Worm (Caenorhabditis elegans) whole organism, L2 larva: ENCODE data around the gene F10D7.4.

Source experiments
- C34F6.9 ChIP-seq: fragments of 150-350 bp; optimal IDR thresholded peaks from 2 replicates; lab custom pipeline; 2014; ENCODE audit warnings: missing biosample characterization, missing genetic modification characterization
- Y55F3AM.14 ChIP-seq: fragments of 200-800 bp; sonication (Bioruptor generic); optimal IDR thresholded peaks from 2 replicates; lab custom pipeline; 2018; ENCODE audit warnings: mild to moderate bottlenecking, missing genetic modification characterization, missing compliant biosample characterization
- ZK546.5 ChIP-seq: sonication (generic microtip); optimal IDR thresholded peaks from 2 replicates; lab custom pipeline; 2017; ENCODE audit warnings: missing biosample characterization, missing genetic modification characterization
- alr-1 ChIP-seq: fragments of 150-350 bp; optimal IDR thresholded peaks from 2 replicates; lab custom pipeline; 2014; ENCODE audit warnings: missing biosample characterization, missing genetic modification characterization
- ama-1 ChIP-seq: fragments of 150-350 bp; optimal IDR thresholded peaks from 2 replicates; lab custom pipeline; 2018; ENCODE audit warnings: inconsistent platforms
- blmp-1 ChIP-seq: sonication (generic microtip); optimal IDR thresholded peaks from 2 replicates; lab custom pipeline; 2017; ENCODE audit warnings: missing genetic modification characterization, mild to moderate bottlenecking, missing compliant biosample characterization, antibody characterized with exemption, moderate library complexity; ENCODE audit not compliant: insufficient read depth
- ceh-82 ChIP-seq: fragments of 150-350 bp; optimal IDR thresholded peaks from 2 replicates; lab custom pipeline; 2014; ENCODE audit warnings: missing biosample characterization, missing genetic modification characterization
- elt-1 ChIP-seq: fragments of 150-350 bp; optimal IDR thresholded peaks from 2 replicates; lab custom pipeline; 2014; ENCODE audit warnings: missing biosample characterization, missing genetic modification characterization
- elt-3 ChIP-seq: sonication (generic microtip); optimal IDR thresholded peaks from 2 replicates; lab custom pipeline; 2017; ENCODE audit warnings: missing biosample characterization, missing genetic modification characterization
- fos-1 ChIP-seq: fragments of 150-350 bp; optimal IDR thresholded peaks from 2 replicates; lab custom pipeline; 2014; ENCODE audit warnings: missing biosample characterization, missing genetic modification characterization
- gmeb-1 ChIP-seq: fragments of 150-350 bp; optimal IDR thresholded peaks from 2 replicates; lab custom pipeline; 2014; ENCODE audit warnings: missing biosample characterization, missing genetic modification characterization
- lin-11 ChIP-seq: fragments of 150-350 bp; sonication (generic microtip); optimal IDR thresholded peaks from 2 replicates; lab custom pipeline; 2014; ENCODE audit warnings: missing biosample characterization, missing genetic modification characterization, inconsistent platforms, mixed read lengths
- lin-13 ChIP-seq: fragments of 150-350 bp; optimal IDR thresholded peaks from 2 replicates; lab custom pipeline; 2014; ENCODE audit warnings: missing biosample characterization, missing genetic modification reagents, missing genetic modification characterization
- lin-39 ChIP-seq: fragments of 150-350 bp; optimal IDR thresholded peaks from 2 replicates; lab custom pipeline; 2014; ENCODE audit warnings: missing biosample characterization, missing genetic modification reagents, missing genetic modification characterization
- lsy-2 ChIP-seq, 2 experiments: fragments of 150-350 bp in 1 of 2; sonication (generic microtip) in 1 of 2; optimal IDR thresholded peaks; 2 replicates each; lab custom pipeline; 2014 to 2017; ENCODE audit warnings: missing biosample characterization in 2 of 2, missing genetic modification characterization in 2 of 2
- mab-5 ChIP-seq: fragments of 150-350 bp; optimal IDR thresholded peaks from 2 replicates; lab custom pipeline; 2014; ENCODE audit warnings: missing biosample characterization, missing genetic modification characterization
- mbf-1 ChIP-seq: sonication (generic microtip); optimal IDR thresholded peaks from 2 replicates; lab custom pipeline; 2017; ENCODE audit warnings: missing biosample characterization, missing genetic modification characterization
- mdl-1 ChIP-seq, 2 experiments: fragments of 150-350 bp in 1 of 2; sonication (generic microtip) in 1 of 2; optimal IDR thresholded peaks; 2 replicates each; lab custom pipeline; 2017; ENCODE audit warnings: missing biosample characterization in 2 of 2, missing genetic modification characterization in 2 of 2
- nhr-11 ChIP-seq: fragments of 150-350 bp; optimal IDR thresholded peaks from 2 replicates; lab custom pipeline; 2014; ENCODE audit warnings: missing biosample characterization, missing genetic modification characterization
- nhr-12 ChIP-seq: fragments of 150-350 bp; optimal IDR thresholded peaks from 2 replicates; lab custom pipeline; 2014; ENCODE audit warnings: missing biosample characterization, missing genetic modification characterization
- nhr-21 ChIP-seq: fragments of 150-350 bp; optimal IDR thresholded peaks from 2 replicates; lab custom pipeline; 2014; ENCODE audit warnings: missing biosample characterization, missing genetic modification characterization
- nhr-237 ChIP-seq: fragments of 150-350 bp; optimal IDR thresholded peaks from 2 replicates; lab custom pipeline; 2014; ENCODE audit warnings: missing biosample characterization, missing genetic modification characterization
- nhr-25 ChIP-seq: fragments of 150-350 bp; sonication (generic microtip); optimal IDR thresholded peaks from 3 replicates; lab custom pipeline; 2014; ENCODE audit warnings: missing biosample characterization, missing genetic modification characterization
- nhr-6 ChIP-seq: fragments of 150-350 bp; optimal IDR thresholded peaks from 2 replicates; lab custom pipeline; 2014; ENCODE audit warnings: missing biosample characterization, missing genetic modification characterization
- nhr-77 ChIP-seq: fragments of 150-350 bp; optimal IDR thresholded peaks from 2 replicates; lab custom pipeline; 2014; ENCODE audit warnings: missing biosample characterization, missing genetic modification characterization
- sem-4 ChIP-seq: fragments of 150-350 bp; optimal IDR thresholded peaks from 2 replicates; lab custom pipeline; 2014; ENCODE audit warnings: missing biosample characterization, missing genetic modification reagents, missing genetic modification characterization
- sma-3 ChIP-seq: sonication (generic microtip); optimal IDR thresholded peaks from 2 replicates; lab custom pipeline; 2016; ENCODE audit warnings: missing genetic modification reagents, missing genetic modification characterization, missing compliant biosample characterization
- sma-9 ChIP-seq, 2 experiments: fragments of 150-350 bp in 1 of 2; sonication (generic microtip) in 1 of 2; optimal IDR thresholded peaks; 2 replicates each; lab custom pipeline; 2014 to 2016; ENCODE audit warnings: missing genetic modification characterization in 2 of 2, mild to moderate bottlenecking in 1 of 2, missing biosample characterization in 1 of 2, missing compliant biosample characterization in 1 of 2, missing genetic modification reagents in 1 of 2, moderate library complexity in 1 of 2
- snpc-4 ChIP-seq: fragments of 150-350 bp; optimal IDR thresholded peaks from 2 replicates; lab custom pipeline; 2014; ENCODE audit warnings: missing biosample characterization, missing genetic modification characterization
- unc-55 ChIP-seq: fragments of 150-350 bp; sonication (generic microtip); optimal IDR thresholded peaks from 3 replicates; lab custom pipeline; 2014; ENCODE audit warnings: missing biosample characterization, missing genetic modification reagents, missing genetic modification characterization
- unc-62 ChIP-seq: fragments of 150-350 bp; optimal IDR thresholded peaks from 2 replicates; lab custom pipeline; 2014; ENCODE audit warnings: missing biosample characterization, missing genetic modification reagents, missing genetic modification characterization
- ztf-1 ChIP-seq: fragments of 200-800 bp; sonication (Bioruptor generic); conservative IDR thresholded peaks from 2 replicates; pipeline ENCODE4 v1.3.6; 2022; ENCODE audit warnings: missing genetic modification characterization, missing compliant biosample characterization
- ztf-11 ChIP-seq: sonication (generic microtip); optimal IDR thresholded peaks from 2 replicates; lab custom pipeline; 2017; ENCODE audit warnings: missing biosample characterization, missing genetic modification characterization

F10D7.4 gene

DNA sequence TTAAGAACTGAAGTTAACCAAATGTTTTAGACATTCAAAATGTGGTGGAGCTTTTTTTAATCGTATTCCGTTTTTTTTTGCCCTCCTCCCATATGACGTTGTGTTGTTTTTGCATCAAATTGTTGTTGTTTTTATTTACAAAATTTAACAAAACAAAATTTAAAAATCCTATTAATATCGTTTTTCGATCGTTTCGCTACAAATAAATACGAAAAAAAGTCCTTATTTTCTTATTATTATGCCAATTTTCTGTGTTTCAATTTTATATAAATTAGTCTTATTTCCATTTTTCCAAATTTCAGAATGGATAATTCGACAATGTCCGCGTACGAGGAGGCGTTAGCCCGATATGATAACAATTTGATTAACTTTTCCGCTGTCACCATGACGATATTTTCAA, 22.4 kb downstream of the F10D7.4 start, which contains the start of gene npr-36:
Gene npr-36 (plus strand): TSS at position 301 of the 400 bp plus-strand sequence.
- no peak for TF ChIP-seq mab-5 (tag; lab: Kevin White, UChicago)
- no peak for TF ChIP-seq nhr-237 (tag; lab: Kevin White, UChicago)
- no peak for TF ChIP-seq lin-11 (tag; lab: Kevin White, UChicago)
- TF ChIP-seq unc-62 (GFP tag; lab: Kevin White, UChicago) = no peak
- TF ChIP-seq nhr-25 (tag; lab: Kevin White, UChicago) = no peak
- no peak for TF ChIP-seq lin-13
- no peak for TF ChIP-seq ztf-1 (GFP tag; lab: Robert Waterston, UW)
- no peak for TF ChIP-seq ama-1 (lab: Kevin White, UChicago)
- TF ChIP-seq C34F6.9 (tag; lab: Kevin White, UChicago) = no peak
- TF ChIP-seq ZK546.5 (tag; lab: Kevin White, UChicago) = no peak
- no peak for TF ChIP-seq nhr-12 (tag; lab: Kevin White, UChicago)
- no peak for TF ChIP-seq elt-1 (tag; lab: Kevin White, UChicago)
- no peak for TF ChIP-seq nhr-77 (tag; lab: Kevin White, UChicago)
- no peak for TF ChIP-seq nhr-11 (tag; lab: Kevin White, UChicago)
- no peak for TF ChIP-seq mbf-1 (tag; lab: Kevin White, UChicago)

DNA sequence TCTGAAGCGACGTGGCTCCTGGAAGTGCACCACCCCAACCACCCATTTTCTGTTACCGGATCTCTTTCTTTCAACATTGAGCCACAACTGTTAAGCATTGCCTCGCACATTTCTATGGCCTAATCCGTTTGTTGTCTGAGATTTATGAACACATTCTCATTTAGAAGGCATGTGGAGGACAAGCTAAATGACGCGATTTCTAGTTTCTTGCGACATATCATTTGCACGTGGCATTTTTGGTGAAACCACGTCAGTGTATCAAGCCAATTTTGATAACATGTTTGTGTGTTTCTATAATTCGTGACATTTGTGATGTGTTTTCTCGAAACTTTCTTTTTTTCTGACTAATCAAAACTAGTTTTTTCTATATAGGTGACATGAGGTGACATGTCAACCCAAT, 25.1 kb downstream of the F10D7.4 start:
- TF ChIP-seq sem-4 = no peak
- TF ChIP-seq nhr-11 (tag; lab: Kevin White, UChicago) = no peak
- no peak for TF ChIP-seq elt-1 (tag; lab: Kevin White, UChicago)
- no peak for TF ChIP-seq nhr-237 (tag; lab: Kevin White, UChicago)
- TF ChIP-seq sma-9 (GFP tag; optimal IDR thresholded peaks at IDR 0.05; lab: Kevin White, UChicago) = no peak
- TF ChIP-seq sma-9 (tag; optimal IDR thresholded peaks at IDR 0.05; lab: Kevin White, UChicago) = no peak
- TF ChIP-seq lin-39 (tag; lab: Kevin White, UChicago) = no peak
- no peak for TF ChIP-seq nhr-77 (tag; lab: Kevin White, UChicago)
- TF ChIP-seq sma-3 (GFP tag; lab: Kevin White, UChicago) = no peak
- no peak for TF ChIP-seq snpc-4 (tag; lab: Kevin White, UChicago)
- no peak for TF ChIP-seq gmeb-1 (tag; lab: Kevin White, UChicago)
- no peak for TF ChIP-seq ama-1 (lab: Kevin White, UChicago)
- TF ChIP-seq nhr-21 (tag; lab: Kevin White, UChicago) = no peak
- TF ChIP-seq lin-13 = no peak
- no peak for TF ChIP-seq elt-3 (tag; lab: Kevin White, UChicago)
- TF ChIP-seq ztf-11 = no peak
- TF ChIP-seq, all 48 proteins: peak for 0

DNA sequence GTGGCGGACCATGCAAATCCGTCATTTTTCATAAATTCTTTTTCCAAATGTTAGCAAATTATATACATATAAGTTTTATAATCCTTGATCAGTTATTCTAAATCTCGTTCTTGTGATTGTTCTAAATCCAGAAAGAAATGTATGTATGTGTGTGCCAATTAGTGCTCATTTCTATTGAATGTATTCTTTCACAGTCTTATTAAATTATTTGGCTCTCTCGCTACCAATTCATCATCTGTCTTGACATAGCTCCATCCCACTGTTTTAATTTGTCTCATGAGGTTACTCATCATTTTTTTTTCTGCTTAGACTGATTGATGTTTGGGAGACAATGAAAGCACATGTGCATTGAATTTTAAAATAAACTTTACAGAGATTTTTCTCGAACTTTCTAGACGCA, 26.4 kb downstream of the F10D7.4 start:
- no peak for TF ChIP-seq elt-1 (tag; lab: Kevin White, UChicago)
- no peak for TF ChIP-seq nhr-77 (tag; lab: Kevin White, UChicago)
- no peak for TF ChIP-seq nhr-12 (tag; lab: Kevin White, UChicago)
- no peak for TF ChIP-seq gmeb-1 (tag; lab: Kevin White, UChicago)
- no peak for TF ChIP-seq nhr-237 (tag; lab: Kevin White, UChicago)
- no peak for TF ChIP-seq mdl-1 (tag; optimal IDR thresholded peaks at IDR 0.05; lab: Kevin White, UChicago)
- TF ChIP-seq lin-13 = no peak

DNA sequence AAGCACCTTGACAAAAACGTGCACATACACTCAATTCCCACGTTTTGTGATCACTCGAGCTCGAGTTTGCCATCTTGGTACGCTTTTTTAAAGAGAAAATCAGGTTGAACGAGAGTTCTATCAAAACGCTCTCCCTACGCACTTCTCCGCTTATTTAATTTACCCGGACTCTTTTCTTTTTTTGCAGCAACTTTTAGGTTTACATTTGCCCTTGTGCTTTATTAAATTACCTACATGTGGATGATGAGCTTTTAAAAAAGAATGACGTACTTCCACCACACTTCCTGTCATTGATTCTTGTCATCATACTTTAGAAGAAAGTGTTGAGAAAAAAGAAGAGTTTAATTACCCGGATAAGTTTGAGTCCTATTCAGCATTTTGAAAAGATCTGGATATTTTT, 29.8 kb downstream of the F10D7.4 start:
- TF ChIP-seq ztf-11 = no peak
- peak; percentile 3 for TF ChIP-seq C34F6.9 (tag; lab: Kevin White, UChicago)
- TF ChIP-seq sma-9 (GFP tag; optimal IDR thresholded peaks at IDR 0.05; lab: Kevin White, UChicago) = peak; percentile 33
- no peak for TF ChIP-seq sma-9 (tag; optimal IDR thresholded peaks at IDR 0.05; lab: Kevin White, UChicago)

DNA sequence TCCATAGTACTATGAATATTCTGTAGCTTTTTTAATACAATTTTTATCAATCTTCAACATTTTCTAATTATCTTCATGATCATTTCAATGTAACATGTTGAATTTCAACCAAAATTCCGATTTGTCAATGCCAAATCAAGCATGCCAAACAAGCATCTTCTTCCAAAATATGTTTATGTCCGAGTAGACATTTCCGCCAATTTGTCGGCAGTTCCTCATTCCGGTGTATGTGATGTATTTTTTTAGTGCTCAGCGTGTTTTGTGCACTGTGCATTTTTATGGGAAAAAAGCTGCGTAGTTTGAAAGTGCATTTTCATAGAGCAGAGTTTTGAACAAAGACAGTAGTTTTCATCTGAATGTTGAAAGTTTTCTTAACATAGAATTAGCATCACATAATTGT, 32.5 kb downstream of the F10D7.4 start:
- TF ChIP-seq alr-1 = no peak
- no peak for TF ChIP-seq blmp-1
- TF ChIP-seq unc-55 (GFP tag; lab: Kevin White, UChicago) = no peak
- no peak for TF ChIP-seq unc-62 (GFP tag; lab: Kevin White, UChicago)
- no peak for TF ChIP-seq lsy-2 (tag; optimal IDR thresholded peaks at IDR 0.05; lab: Kevin White, UChicago)
- no peak for TF ChIP-seq mbf-1 (tag; lab: Kevin White, UChicago)
- no peak for TF ChIP-seq snpc-4 (tag; lab: Kevin White, UChicago)
- no peak for TF ChIP-seq nhr-6 (tag; lab: Kevin White, UChicago)
- no peak for TF ChIP-seq fos-1 (tag; lab: Kevin White, UChicago)
- TF ChIP-seq nhr-12 (tag; lab: Kevin White, UChicago) = no peak
- TF ChIP-seq ceh-82 (tag; lab: Kevin White, UChicago) = no peak
- TF ChIP-seq C34F6.9 (tag; lab: Kevin White, UChicago) = no peak
- TF ChIP-seq sma-9 (GFP tag; optimal IDR thresholded peaks at IDR 0.05; lab: Kevin White, UChicago) = no peak
- no peak for TF ChIP-seq sma-9 (tag; optimal IDR thresholded peaks at IDR 0.05; lab: Kevin White, UChicago)
- TF ChIP-seq Y55F3AM.14 (GFP tag; lab: Kevin White, UChicago) = no peak
- TF ChIP-seq ztf-1 (GFP tag; lab: Robert Waterston, UW) = no peak
- no peak for TF ChIP-seq ZK546.5 (tag; lab: Kevin White, UChicago)
- no peak for TF ChIP-seq elt-1 (tag; lab: Kevin White, UChicago)
